Worm (Caenorhabditis elegans) whole organism, early embryonic: ENCODE results near the gene srg-50.

Source experiments
- B0310.2 ChIP-seq: sonication (generic microtip); optimal IDR thresholded peaks from 2 replicates; lab custom pipeline; 2016; ENCODE audit warnings: mild to moderate bottlenecking, missing genetic modification characterization, missing compliant biosample characterization
- F13C5.2 ChIP-seq: sonication (generic microtip); optimal IDR thresholded peaks from 2 replicates; lab custom pipeline; 2017; ENCODE audit warnings: mild to moderate bottlenecking, missing genetic modification characterization, inconsistent platforms, missing compliant biosample characterization
- aly-1 ChIP-seq: sonication (generic microtip); optimal IDR thresholded peaks from 2 replicates; lab custom pipeline; 2016; ENCODE audit warnings: missing genetic modification characterization, missing compliant biosample characterization
- ama-1 ChIP-seq: fragments of 150-350 bp; optimal IDR thresholded peaks from 2 replicates; lab custom pipeline; 2014
- ceh-13 ChIP-seq: fragments of 200-800 bp; sonication (Bioruptor generic); optimal IDR thresholded peaks from 2 replicates; lab custom pipeline; 2018; ENCODE audit warnings: mild to moderate bottlenecking, missing genetic modification characterization, missing compliant biosample characterization
- ceh-36 ChIP-seq: sonication (generic microtip); optimal IDR thresholded peaks from 2 replicates; lab custom pipeline; 2016; ENCODE audit warnings: missing genetic modification characterization, inconsistent platforms, missing compliant biosample characterization
- ets-7 ChIP-seq: sonication (generic microtip); optimal IDR thresholded peaks from 2 replicates; lab custom pipeline; 2016; ENCODE audit warnings: missing genotype, missing genetic modification characterization, missing compliant biosample characterization
- flt-1 ChIP-seq: fragments of 200-800 bp; sonication (Bioruptor generic); IDR thresholded peaks from 2 replicates; pipeline ENCODE4 v1.3.6; 2022; ENCODE audit warnings: missing genetic modification characterization, missing compliant biosample characterization
- hmbx-1 ChIP-seq: sonication (generic microtip); optimal IDR thresholded peaks from 2 replicates; lab custom pipeline; 2016; ENCODE audit warnings: mild to moderate bottlenecking, missing genetic modification characterization, missing compliant biosample characterization
- hmg-4 ChIP-seq: fragments of 200-800 bp; sonication (Bioruptor generic); optimal IDR thresholded peaks from 2 replicates; lab custom pipeline; 2018; ENCODE audit warnings: mild to moderate bottlenecking, missing genetic modification characterization, missing compliant biosample characterization
- hnd-1 ChIP-seq: sonication (generic microtip); optimal IDR thresholded peaks from 2 replicates; lab custom pipeline; 2016; ENCODE audit warnings: missing genetic modification characterization, missing compliant biosample characterization
- pes-1 ChIP-seq: fragments of 200-800 bp; sonication (Bioruptor generic); IDR thresholded peaks from 2 replicates; pipeline ENCODE4 v1.3.6; 2022; ENCODE audit warnings: missing genetic modification reagents, missing genetic modification characterization, missing compliant biosample characterization
- scrt-1 ChIP-seq: fragments of 200-800 bp; sonication (Bioruptor generic); IDR thresholded peaks from 2 replicates; pipeline ENCODE4 v1.3.6; 2022; ENCODE audit warnings: missing genetic modification characterization, missing compliant biosample characterization
- sea-1 ChIP-seq: fragments of 200-800 bp; sonication (Bioruptor generic); conservative IDR thresholded peaks from 2 replicates; pipeline ENCODE4 v1.3.6; 2022; ENCODE audit warnings: missing genetic modification characterization, missing compliant biosample characterization
- tbx-11 ChIP-seq: fragments of 200-800 bp; sonication (Bioruptor generic); IDR thresholded peaks from 2 replicates; pipeline ENCODE4 v1.3.6; 2022; ENCODE audit warnings: missing genetic modification characterization, missing compliant biosample characterization
- tbx-37 ChIP-seq: fragments of 200-800 bp; sonication (Bioruptor generic); conservative IDR thresholded peaks from 2 replicates; pipeline ENCODE4 v1.3.6; 2022; ENCODE audit warnings: missing genetic modification reagents, missing genetic modification characterization, missing compliant biosample characterization
- tra-4 ChIP-seq: sonication (generic microtip); optimal IDR thresholded peaks from 2 replicates; lab custom pipeline; 2017; ENCODE audit warnings: missing genetic modification characterization, missing compliant biosample characterization

srg-50 gene

DNA sequence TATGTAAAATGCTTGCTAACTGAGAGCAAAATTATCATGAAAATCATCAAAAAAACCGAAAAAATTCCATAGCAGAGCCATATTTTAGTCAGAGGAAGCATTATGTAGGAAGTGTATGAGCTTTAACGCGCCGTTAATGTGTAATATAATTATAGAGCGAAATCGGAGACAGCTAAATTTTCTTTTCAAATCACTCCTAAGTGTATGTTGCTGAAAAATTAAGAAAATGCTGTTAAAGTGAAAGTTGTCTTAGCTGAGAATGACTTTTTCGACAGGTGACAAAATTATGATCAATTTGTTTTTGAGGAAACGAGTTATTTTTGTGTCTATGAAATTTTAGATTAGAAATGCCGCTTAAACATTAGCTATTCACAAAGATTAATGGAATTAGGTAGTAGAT is at the start of gene srg-50:
srg-50 (minus strand) TSS at position 101 of the 400 bp plus-strand sequence.
- TF ChIP-seq flt-1 (GFP tag; lab: Robert Waterston, UW) (no peak), ama-1 (lab: Kevin White, UChicago) (no peak)

DNA sequence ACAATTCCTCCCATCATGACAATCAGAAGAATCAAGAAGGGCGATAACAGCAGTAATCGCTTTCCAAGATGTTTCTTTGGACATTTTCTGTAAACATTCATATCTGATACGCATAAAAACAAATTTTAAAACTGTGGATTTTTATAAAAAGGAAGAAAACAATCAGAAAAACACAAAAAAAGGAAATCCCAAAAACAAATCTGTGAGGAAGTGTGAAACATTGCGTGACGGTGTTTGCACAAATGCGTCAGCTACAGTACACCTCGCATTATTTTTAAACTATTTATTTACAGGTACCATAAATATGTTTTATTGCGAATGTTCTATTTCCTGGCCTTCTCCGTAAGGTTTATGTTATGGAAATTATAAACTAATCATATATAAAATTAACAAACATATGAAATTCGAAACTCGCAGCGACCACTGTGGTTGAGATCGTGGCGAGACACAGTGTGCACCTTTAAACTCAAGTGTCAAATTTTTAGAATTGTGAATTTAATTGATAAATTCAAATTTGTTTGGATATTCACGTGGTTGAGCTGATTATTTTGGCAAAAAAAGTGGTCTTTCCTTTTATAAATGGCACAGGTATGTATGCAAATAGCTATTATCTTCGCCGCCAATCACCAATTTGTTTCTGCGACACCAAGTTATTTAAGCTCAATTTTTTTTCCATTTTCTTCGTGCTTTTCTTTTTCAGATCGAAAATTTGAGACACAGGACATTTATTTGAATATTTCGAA is 46.5 kb upstream of the srg-50 start, which contains the start of the genes C34D4.10 and str-48:
C34D4.10 (minus strand) TSS at position 101 of the 743 bp plus-strand sequence.
str-48 (plus strand) TSS at position 693 of the 743 bp plus-strand sequence.
- TF ChIP-seq ets-7 (tag; lab: Kevin White, UChicago) (no peak), sea-1 (GFP tag; lab: Robert Waterston, UW) (no peak), hmbx-1 (tag; lab: Kevin White, UChicago) (no peak), ceh-36 (no peak), tbx-11 (GFP tag; lab: Robert Waterston, UW) (no peak), pes-1 (GFP tag; lab: Robert Waterston, UW) (no peak), tra-4 (tag; lab: Kevin White, UChicago) (no peak), aly-1 (tag; lab: Kevin White, UChicago) (no peak), flt-1 (GFP tag; lab: Robert Waterston, UW) (no peak), hmg-4 (GFP tag; lab: Kevin White, UChicago) (no peak), tbx-37 (GFP tag; lab: Robert Waterston, UW) (no peak), B0310.2 (no peak), F13C5.2 (tag; lab: Kevin White, UChicago) (no peak), ceh-13 (GFP tag; lab: Kevin White, UChicago) (no peak), hnd-1 (tag; lab: Kevin White, UChicago) (no peak), scrt-1 (GFP tag; lab: Robert Waterston, UW) (no peak), ama-1 (lab: Kevin White, UChicago) (no peak)

DNA sequence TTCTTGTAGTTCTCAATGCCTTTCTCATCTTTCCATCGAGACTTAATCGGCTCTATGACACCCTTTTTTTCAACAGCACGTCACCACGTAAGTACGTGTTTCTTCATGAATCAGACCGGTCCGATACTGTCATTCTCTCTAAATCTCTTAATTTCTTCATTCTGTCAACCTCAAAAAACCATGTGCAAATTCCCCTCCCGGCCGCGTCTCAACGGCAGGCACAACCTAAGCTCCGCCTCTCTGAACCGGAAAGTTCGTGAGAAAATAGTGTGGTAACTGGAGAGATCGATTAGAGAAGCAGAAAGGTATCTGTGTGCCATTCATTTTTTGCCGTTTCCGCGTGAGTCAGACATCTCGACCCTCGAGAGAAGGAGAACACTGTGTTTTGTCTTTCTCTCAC is 39.6 kb upstream of the srg-50 start, which contains the start of gene nas-8:
nas-8 (plus strand) TSS at position 301 of the 400 bp plus-strand sequence.
- TF ChIP-seq F13C5.2 (tag; lab: Kevin White, UChicago) = no peak
- no peak for TF ChIP-seq sea-1 (GFP tag; lab: Robert Waterston, UW)
- no peak for TF ChIP-seq flt-1 (GFP tag; lab: Robert Waterston, UW)
- TF ChIP-seq hmg-4 (GFP tag; lab: Kevin White, UChicago) = no peak
- no peak for TF ChIP-seq tbx-11 (GFP tag; lab: Robert Waterston, UW)
- TF ChIP-seq ets-7 (tag; lab: Kevin White, UChicago) = no peak
- TF ChIP-seq B0310.2 = no peak
- no peak for TF ChIP-seq aly-1 (tag; lab: Kevin White, UChicago)
- no peak for TF ChIP-seq tra-4 (tag; lab: Kevin White, UChicago)
- TF ChIP-seq ceh-36 = no peak
- TF ChIP-seq ceh-13 (GFP tag; lab: Kevin White, UChicago) = no peak
- TF ChIP-seq pes-1 (GFP tag; lab: Robert Waterston, UW) = no peak
- no peak for TF ChIP-seq hmbx-1 (tag; lab: Kevin White, UChicago)

DNA sequence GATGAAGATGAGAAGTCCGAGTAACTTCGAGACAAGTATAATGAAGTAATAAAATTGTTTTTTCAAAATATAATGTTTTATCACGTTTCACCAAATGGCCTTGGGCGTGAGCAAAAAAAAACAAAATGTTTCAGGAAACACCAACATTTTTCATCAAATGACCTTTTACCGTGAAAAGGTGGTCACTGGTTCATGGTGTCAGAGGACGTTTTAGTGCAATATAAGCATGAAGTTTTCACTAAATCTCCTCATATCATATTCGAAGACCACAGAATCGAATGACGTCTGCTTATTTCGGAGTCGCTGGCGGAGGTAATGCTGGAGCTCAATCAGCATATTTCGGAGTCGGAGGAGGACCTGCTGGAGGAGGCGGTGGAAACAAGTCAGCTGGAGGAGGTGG is 36.4 kb upstream of the srg-50 start, which contains the start of the genes ZC477.7 and ssq-3:
ZC477.7 (minus strand) TSS at position 101 of the 400 bp plus-strand sequence.
ssq-3 (plus strand) TSS at position 251 of the 400 bp plus-strand sequence.
- no peak for TF ChIP-seq hmbx-1 (tag; lab: Kevin White, UChicago)
- TF ChIP-seq flt-1 (GFP tag; lab: Robert Waterston, UW) = no peak
- no peak for TF ChIP-seq ets-7 (tag; lab: Kevin White, UChicago)
- no peak for TF ChIP-seq F13C5.2 (tag; lab: Kevin White, UChicago)
- no peak for TF ChIP-seq tra-4 (tag; lab: Kevin White, UChicago)
- no peak for TF ChIP-seq ama-1 (lab: Kevin White, UChicago)
- no peak for TF ChIP-seq hmg-4 (GFP tag; lab: Kevin White, UChicago)
- no peak for TF ChIP-seq ceh-13 (GFP tag; lab: Kevin White, UChicago)
- TF ChIP-seq tbx-11 (GFP tag; lab: Robert Waterston, UW) = no peak

DNA sequence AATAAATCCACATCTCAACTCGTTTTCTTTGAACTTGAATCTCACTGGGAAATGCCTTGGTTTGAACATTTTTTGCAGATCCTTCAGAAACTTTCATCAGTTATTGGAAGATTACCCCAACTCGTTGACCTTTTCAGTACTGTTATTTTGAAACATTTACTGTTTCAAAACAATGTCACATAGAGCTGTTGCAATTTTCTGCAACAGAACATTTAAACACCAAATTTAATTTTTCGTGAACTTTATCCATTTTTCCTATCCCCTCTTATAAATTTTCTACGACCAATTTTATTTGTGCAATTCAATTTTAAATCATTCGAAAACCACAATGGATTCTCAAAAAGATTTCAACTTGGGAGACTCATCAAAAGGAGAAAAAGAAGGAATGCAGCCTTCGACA is 32.9 kb upstream of the srg-50 start, which contains the start of gene ZC477.2:
ZC477.2 (plus strand) TSS at position 301 of the 400 bp plus-strand sequence.
- no peak for TF ChIP-seq B0310.2
- no peak for TF ChIP-seq hmg-4 (GFP tag; lab: Kevin White, UChicago)
- no peak for TF ChIP-seq hmbx-1 (tag; lab: Kevin White, UChicago)
- no peak for TF ChIP-seq aly-1 (tag; lab: Kevin White, UChicago)
- TF ChIP-seq pes-1 (GFP tag; lab: Robert Waterston, UW) = no peak
- TF ChIP-seq scrt-1 (GFP tag; lab: Robert Waterston, UW) = no peak
- no peak for TF ChIP-seq tbx-11 (GFP tag; lab: Robert Waterston, UW)
- TF ChIP-seq ceh-13 (GFP tag; lab: Kevin White, UChicago) = no peak
- TF ChIP-seq F13C5.2 (tag; lab: Kevin White, UChicago) = no peak
- TF ChIP-seq tra-4 (tag; lab: Kevin White, UChicago) = no peak
- no peak for TF ChIP-seq sea-1 (GFP tag; lab: Robert Waterston, UW)
- no peak for TF ChIP-seq tbx-37 (GFP tag; lab: Robert Waterston, UW)
- TF ChIP-seq ets-7 (tag; lab: Kevin White, UChicago) = no peak
- TF ChIP-seq flt-1 (GFP tag; lab: Robert Waterston, UW) = no peak
- TF ChIP-seq ceh-36 = no peak

DNA sequence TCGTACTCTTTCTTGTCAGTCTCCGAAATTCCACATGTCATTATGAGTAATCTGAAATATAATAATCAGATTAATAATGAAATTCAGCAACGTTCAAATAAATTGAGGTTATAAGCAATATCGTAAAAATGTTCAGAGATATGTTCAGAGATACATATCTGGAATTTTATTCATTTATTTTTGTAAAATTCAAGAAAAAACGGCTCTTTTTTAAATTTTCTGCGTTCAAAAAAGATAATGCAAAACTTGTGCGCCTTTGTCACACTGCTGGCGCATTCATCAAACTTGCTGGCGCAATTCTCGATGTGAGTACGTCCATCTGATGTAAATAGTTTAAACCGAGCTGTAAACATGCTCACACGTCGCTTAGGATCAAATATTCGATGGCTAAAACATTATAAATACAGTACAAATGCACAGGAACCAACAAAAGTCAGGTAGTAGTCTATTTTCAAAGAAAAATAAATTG is 28.3 kb upstream of the srg-50 start, which contains the start of the genes rde-8 and ZC477.3:
rde-8 (minus strand) TSS at position 51 of the 469 bp plus-strand sequence.
ZC477.3 (plus strand) TSS at position 282 of the 469 bp plus-strand sequence.
- no peak for TF ChIP-seq scrt-1 (GFP tag; lab: Robert Waterston, UW)
- no peak for TF ChIP-seq pes-1 (GFP tag; lab: Robert Waterston, UW)

DNA sequence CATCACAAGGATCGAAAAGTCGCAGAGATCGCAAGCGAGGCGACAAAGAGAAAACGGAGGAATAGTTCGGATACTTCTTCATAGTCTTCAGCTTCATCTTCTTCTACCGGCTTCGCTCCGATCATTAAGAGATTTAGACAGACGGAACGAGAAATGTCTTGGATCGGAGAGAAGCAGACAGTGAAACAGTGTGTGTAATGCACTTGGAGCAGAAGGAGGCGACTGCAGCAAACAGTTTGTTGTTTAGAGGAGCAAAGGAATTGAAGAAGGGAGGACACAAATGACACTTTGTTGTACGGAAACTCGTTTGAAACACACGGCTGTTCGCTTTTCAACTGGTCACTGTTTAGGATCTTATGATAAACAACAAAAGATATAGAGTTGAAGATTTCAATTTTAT is 24.4 kb upstream of the srg-50 start:
- TF ChIP-seq flt-1 (GFP tag; lab: Robert Waterston, UW) = no peak
- no peak for TF ChIP-seq tbx-11 (GFP tag; lab: Robert Waterston, UW)
- no peak for TF ChIP-seq hmbx-1 (tag; lab: Kevin White, UChicago)
